Worm (Caenorhabditis elegans) whole organism, L1 larva: ENCODE measurements around the gene srab-17.

Source experiments
- aly-2 ChIP-seq: fragments of 150-350 bp; optimal IDR thresholded peaks from 2 replicates; lab custom pipeline; 2014; ENCODE audit warnings: missing biosample characterization, missing genetic modification characterization
- ces-1 ChIP-seq: fragments of 150-350 bp; optimal IDR thresholded peaks from 2 replicates; lab custom pipeline; 2014; ENCODE audit warnings: missing biosample characterization, missing genetic modification reagents, missing genetic modification characterization
- lin-35 ChIP-seq, 2 experiments: fragments of 150-350 bp; optimal IDR thresholded peaks; 2 replicates each; lab custom pipeline; 2014; ENCODE audit warnings: missing biosample characterization in 2 of 2, missing genetic modification characterization in 2 of 2, missing genetic modification reagents in 2 of 2

- TF ChIP-seq aly-2, result no peak
- no peak for TF ChIP-seq ces-1 (GFP tag; lab: Kevin White, UChicago)
- TF ChIP-seq lin-35 (GFP tag; optimal IDR thresholded peaks at IDR 0.05; lab: Kevin White, UChicago), result no peak
These were observed 32.3 kb downstream of the srab-17 start, which contains the start of gene sru-38 for ce11 chrV:9835945-9836344.
